Worm (Caenorhabditis elegans) whole organism, young adult: ENCODE data around the gene F10D7.5.

ENCODE experiments used
- F23B12.7 ChIP-seq: sonication (generic microtip); optimal IDR thresholded peaks from 2 replicates; lab custom pipeline; 2017; ENCODE audit warnings: missing genetic modification characterization, mild to moderate bottlenecking, missing compliant biosample characterization, antibody characterized with exemption, moderate library complexity; ENCODE audit not compliant: insufficient read depth
- F37B4.10 ChIP-seq: fragments of 200-800 bp; sonication (Bioruptor generic); IDR thresholded peaks from 2 replicates; pipeline ENCODE4 v1.3.6; 2022; ENCODE audit warnings: missing genetic modification characterization, missing compliant biosample characterization
- K12H6.12 ChIP-seq: fragments of 200-800 bp; sonication (Bioruptor generic); optimal IDR thresholded peaks from 2 replicates; lab custom pipeline; 2018; ENCODE audit warnings: mild to moderate bottlenecking, missing genetic modification characterization, missing compliant biosample characterization
- T07F8.4 ChIP-seq: sonication (generic microtip); optimal IDR thresholded peaks from 2 replicates; lab custom pipeline; 2016; ENCODE audit warnings: mild to moderate bottlenecking, missing genetic modification characterization, moderate library complexity, missing compliant biosample characterization
- atf-7 ChIP-seq: sonication (generic microtip); optimal IDR thresholded peaks from 2 replicates; lab custom pipeline; 2017; ENCODE audit warnings: mild to moderate bottlenecking, missing genetic modification characterization, missing compliant biosample characterization
- ceh-58 ChIP-seq: fragments of 200-800 bp; sonication (Bioruptor generic); IDR thresholded peaks from 2 replicates; pipeline ENCODE4 v1.3.6; 2022; ENCODE audit warnings: missing genetic modification characterization, missing compliant biosample characterization
- lag-1 ChIP-seq: fragments of 200-800 bp; sonication (Bioruptor generic); IDR thresholded peaks from 2 replicates; pipeline ENCODE4 v1.3.6; 2022; ENCODE audit warnings: missing genetic modification reagents, missing genetic modification characterization, missing compliant biosample characterization
- lin-40 ChIP-seq: sonication (generic microtip); optimal IDR thresholded peaks from 2 replicates; lab custom pipeline; 2016; ENCODE audit warnings: missing genetic modification characterization, mild to moderate bottlenecking, missing compliant biosample characterization, missing genotype, missing genetic modification reagents
- nhr-179 ChIP-seq: sonication (generic microtip); optimal IDR thresholded peaks from 2 replicates; lab custom pipeline; 2016; ENCODE audit warnings: mild to moderate bottlenecking, missing genetic modification characterization, missing compliant biosample characterization
- snpc-3.4 ChIP-seq: sonication (generic microtip); optimal IDR thresholded peaks from 2 replicates; lab custom pipeline; 2017; ENCODE audit warnings: missing genetic modification characterization, mild to moderate bottlenecking, missing compliant biosample characterization, antibody characterized with exemption, moderate library complexity, missing genotype, missing genetic modification reagents

The F10D7.5 gene

ce11 chrX:17333752-17334151, 57.7 kb downstream of the F10D7.5 start, which contains the start of gene C53C11.5:
Gene C53C11.5, plus strand, starts transcription at chrX:17334052.
- TF ChIP-seq ceh-58 (no peak), snpc-3.4 (tag; lab: Kevin White, UChicago) (no peak), F37B4.10 (GFP tag; lab: Robert Waterston, UW) (no peak), F23B12.7 (tag; lab: Kevin White, UChicago) (no peak), nhr-179 (tag; lab: Kevin White, UChicago) (no peak), T07F8.4 (tag; lab: Kevin White, UChicago) (no peak), K12H6.12 (tag; lab: Kevin White, UChicago) (no peak), lin-40 (tag; lab: Kevin White, UChicago) (no peak), lag-1 (no peak), atf-7 (no peak)
